Worm (Caenorhabditis elegans) whole organism, L2 larva: ENCODE measurements around the gene svh-1.

Source experiments
- ama-1 ChIP-seq: fragments of 150-350 bp; optimal IDR thresholded peaks from 2 replicates; lab custom pipeline; 2018; ENCODE audit warnings: inconsistent platforms
- elt-1 ChIP-seq: fragments of 150-350 bp; optimal IDR thresholded peaks from 2 replicates; lab custom pipeline; 2014; ENCODE audit warnings: missing biosample characterization, missing genetic modification characterization
- mab-5 ChIP-seq: fragments of 150-350 bp; optimal IDR thresholded peaks from 2 replicates; lab custom pipeline; 2014; ENCODE audit warnings: missing biosample characterization, missing genetic modification characterization
- sem-4 ChIP-seq: fragments of 150-350 bp; optimal IDR thresholded peaks from 2 replicates; lab custom pipeline; 2014; ENCODE audit warnings: missing biosample characterization, missing genetic modification reagents, missing genetic modification characterization
- unc-55 ChIP-seq: fragments of 150-350 bp; sonication (generic microtip); optimal IDR thresholded peaks from 3 replicates; lab custom pipeline; 2014; ENCODE audit warnings: missing biosample characterization, missing genetic modification reagents, missing genetic modification characterization
- ztf-4 ChIP-seq: fragments of 150-350 bp; optimal IDR thresholded peaks from 2 replicates; lab custom pipeline; 2014; ENCODE audit warnings: missing biosample characterization, missing genetic modification characterization

DNA sequence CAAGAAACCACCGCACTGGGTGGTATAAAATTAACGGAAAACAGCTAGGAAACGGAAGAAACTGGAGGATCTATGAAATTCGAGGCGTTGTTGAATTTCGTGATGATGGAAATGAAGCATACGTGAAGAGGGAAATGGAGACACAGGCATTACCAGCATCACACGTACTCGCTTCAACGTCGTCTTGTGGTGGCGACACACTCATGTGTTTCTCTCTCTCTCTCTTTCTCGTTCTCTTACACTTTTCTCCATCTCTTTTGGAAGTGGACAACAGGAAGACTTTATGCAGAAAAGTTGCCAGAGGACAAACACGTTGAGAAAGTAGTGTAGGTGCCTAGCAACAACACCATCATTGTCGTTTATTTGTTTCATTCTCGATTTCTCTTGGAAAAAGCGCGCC lies 26.0 kb downstream of the svh-1 start:
- TF ChIP-seq elt-1: no peak
- TF ChIP-seq unc-55 (GFP tag; lab: Kevin White, UChicago): peak; percentile 73
- no peak for TF ChIP-seq ama-1 (lab: Kevin White, UChicago)
- TF ChIP-seq sem-4 (tag; lab: Kevin White, UChicago): no peak
- TF ChIP-seq mab-5 (tag; lab: Kevin White, UChicago): no peak
- TF ChIP-seq ztf-4: no peak
